Worm (Caenorhabditis elegans): ENCODE results near the gene T28A11.3.
A peak's percentile ranks its signal among the peaks of the same experiment; 100 is the strongest.

Gene T28A11.3

DNA sequence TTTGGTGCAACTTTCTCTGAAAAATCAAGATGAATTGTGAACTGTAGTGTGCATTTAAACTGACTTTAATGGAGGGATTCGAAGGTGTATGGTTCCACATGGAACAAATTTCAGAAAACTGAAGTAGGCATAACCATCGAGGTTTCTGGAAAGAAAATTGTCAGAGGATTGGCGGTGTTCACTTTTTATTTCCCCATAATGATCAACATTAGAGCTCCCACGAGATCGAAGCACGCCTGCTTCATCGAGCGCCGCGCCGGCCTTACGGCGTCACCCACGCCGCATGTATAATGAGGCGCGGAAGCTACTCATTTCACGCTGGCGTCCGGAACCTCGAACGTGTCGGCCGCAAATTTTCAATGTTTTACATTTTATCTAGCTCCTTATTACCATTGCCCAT, 13.0 kb downstream of the T28A11.3 start:
- TF ChIP-seq dao-5 (tag; optimal IDR thresholded peaks at IDR 0.05) (no peak), him-1 (tag; optimal IDR thresholded peaks at IDR 0.05) (no peak), W03F9.2 (tag; optimal IDR thresholded peaks at IDR 0.05) (no peak)

ce11 chrV:3289267-3289666, 14.1 kb downstream of the T28A11.3 start, which contains the start of gene F35F10.6:
Gene F35F10.6, minus strand, starts transcription at chrV:3289367.
- TF ChIP-seq W03F9.2 (tag; optimal IDR thresholded peaks at IDR 0.05): no peak
- no peak for TF ChIP-seq dao-5 (tag; optimal IDR thresholded peaks at IDR 0.05)
- TF ChIP-seq him-1 (tag; optimal IDR thresholded peaks at IDR 0.05): no peak

- TF ChIP-seq him-1 (tag; optimal IDR thresholded peaks at IDR 0.05) (no peak), W03F9.2 (tag; optimal IDR thresholded peaks at IDR 0.05) (no peak), dao-5 (tag; optimal IDR thresholded peaks at IDR 0.05) (no peak)
Measured at ce11 chrV:3295368-3295767, 20.2 kb downstream of the T28A11.3 start.

DNA sequence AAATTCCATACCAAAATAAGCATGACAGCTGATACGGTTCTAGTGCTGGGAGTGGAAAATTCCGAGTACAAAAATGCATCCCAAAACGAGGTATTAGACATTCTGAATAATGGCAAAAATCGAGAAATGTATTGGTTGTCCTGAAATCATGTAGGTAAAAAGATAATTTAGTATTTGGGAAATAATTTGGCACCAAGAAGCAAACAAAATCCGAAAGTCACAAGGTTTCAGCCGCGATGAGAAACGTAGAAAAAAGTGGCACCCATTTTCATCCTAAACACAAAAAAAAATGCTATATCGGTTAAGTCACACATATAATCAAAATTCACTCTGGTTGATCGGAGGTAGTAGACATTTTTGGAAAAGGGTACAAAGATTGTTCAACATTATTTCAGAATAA, 22.6 kb downstream of the T28A11.3 start, which contains the start of gene srx-122:
Gene srx-122 (minus strand): TSS at position 101 of the 400 bp plus-strand sequence.
- no peak for TF ChIP-seq him-1 (tag; optimal IDR thresholded peaks at IDR 0.05)

ce11 chrV:3299437-3299836, 24.3 kb downstream of the T28A11.3 start:
- TF ChIP-seq him-1 (tag; optimal IDR thresholded peaks at IDR 0.05): no peak
- TF ChIP-seq W03F9.2 (tag; optimal IDR thresholded peaks at IDR 0.05): no peak
- no peak for TF ChIP-seq dao-5 (tag; optimal IDR thresholded peaks at IDR 0.05)

ce11 chrV:3301898-3302297, 26.8 kb downstream of the T28A11.3 start, which contains the start of gene srbc-1:
Gene srbc-1, minus strand, starts transcription at chrV:3301998.
- TF ChIP-seq dao-5 (tag; optimal IDR thresholded peaks at IDR 0.05) (no peak), him-1 (tag; optimal IDR thresholded peaks at IDR 0.05) (no peak), W03F9.2 (tag; optimal IDR thresholded peaks at IDR 0.05) (no peak)

ce11 chrV:3308169-3308568, 33.0 kb downstream of the T28A11.3 start, which contains the start of gene srbc-3:
Gene srbc-3, plus strand, starts transcription at chrV:3308469.
- no peak for TF ChIP-seq dao-5 (tag; optimal IDR thresholded peaks at IDR 0.05)
- no peak for TF ChIP-seq W03F9.2 (tag; optimal IDR thresholded peaks at IDR 0.05)
- no peak for TF ChIP-seq him-1 (tag; optimal IDR thresholded peaks at IDR 0.05)

ce11 chrV:3312067-3312666, 37.0 kb downstream of the T28A11.3 start, which contains the start of gene arrd-18:
Gene arrd-18, minus strand, starts transcription at chrV:3312117.
- TF ChIP-seq him-1 (tag; optimal IDR thresholded peaks at IDR 0.05): no peak
- no peak for TF ChIP-seq dao-5 (tag; optimal IDR thresholded peaks at IDR 0.05)
- no peak for TF ChIP-seq W03F9.2 (tag; optimal IDR thresholded peaks at IDR 0.05)

DNA sequence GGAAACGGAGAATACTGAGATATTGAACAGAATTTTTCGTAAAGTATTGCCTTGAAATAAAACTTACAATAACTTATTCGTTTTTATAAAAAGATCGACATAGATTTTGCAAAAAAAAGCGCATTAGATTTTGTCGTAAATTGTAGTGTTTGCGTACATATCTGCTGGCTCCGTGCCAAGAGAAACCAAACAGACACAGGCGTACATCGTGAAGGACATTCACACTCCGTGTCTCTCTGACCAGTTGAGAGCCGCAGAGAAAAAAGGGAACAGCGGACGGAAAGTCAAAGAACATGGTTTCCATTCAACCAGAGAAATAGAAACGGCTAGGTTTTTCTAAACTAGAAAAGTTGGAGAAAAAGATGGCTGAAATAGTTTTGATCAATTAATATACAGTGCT, 40.2 kb downstream of the T28A11.3 start, which contains the start of gene arrd-19:
Gene arrd-19 (minus strand): TSS at position 209 of the 400 bp plus-strand sequence.
- TF ChIP-seq dao-5 (tag; optimal IDR thresholded peaks at IDR 0.05): no peak
- peak; percentile 16 for TF ChIP-seq W03F9.2 (tag; optimal IDR thresholded peaks at IDR 0.05)
- TF ChIP-seq him-1 (tag; optimal IDR thresholded peaks at IDR 0.05): peak; percentile 18

- TF ChIP-seq W03F9.2 (tag; optimal IDR thresholded peaks at IDR 0.05): no peak
- no peak for TF ChIP-seq him-1 (tag; optimal IDR thresholded peaks at IDR 0.05)
- no peak for TF ChIP-seq dao-5 (tag; optimal IDR thresholded peaks at IDR 0.05)
Measured at ce11 chrV:3316108-3316507, 41.0 kb downstream of the T28A11.3 start, which contains the start of gene F35F10.1. Gene F35F10.1, plus strand, starts transcription at chrV:3316307.

- TF ChIP-seq him-1 (tag; optimal IDR thresholded peaks at IDR 0.05): no peak
- TF ChIP-seq dao-5 (tag; optimal IDR thresholded peaks at IDR 0.05): no peak
- no peak for TF ChIP-seq W03F9.2 (tag; optimal IDR thresholded peaks at IDR 0.05)
Measured at ce11 chrV:3318975-3319374, 43.8 kb downstream of the T28A11.3 start, which contains the start of gene F35F10.13. Gene F35F10.13, minus strand, starts transcription at chrV:3319075.

DNA sequence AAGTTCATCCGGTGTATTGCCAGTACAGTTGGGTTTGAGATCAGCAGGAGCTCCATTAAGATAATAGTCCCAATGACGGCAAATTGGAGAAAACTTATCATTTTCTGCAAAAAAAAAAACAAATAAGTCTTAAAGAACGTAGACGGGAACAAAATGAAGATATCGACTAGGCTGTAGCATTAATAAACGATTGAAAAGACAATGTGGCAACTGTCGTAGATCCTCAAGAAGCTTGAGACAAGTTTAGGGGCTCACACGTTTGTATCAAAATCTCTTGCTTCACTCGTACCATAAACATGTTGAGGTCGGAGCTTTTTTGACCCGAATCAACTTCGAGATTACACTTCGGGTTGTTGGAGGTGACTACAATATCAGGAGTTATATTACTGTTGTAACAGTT, 44.9 kb downstream of the T28A11.3 start, which contains the start of gene F35F10.14:
Gene F35F10.14 (minus strand): TSS at position 101 of the 400 bp plus-strand sequence.
- TF ChIP-seq W03F9.2 (tag; optimal IDR thresholded peaks at IDR 0.05): no peak
- TF ChIP-seq him-1 (tag; optimal IDR thresholded peaks at IDR 0.05): no peak
- TF ChIP-seq dao-5 (tag; optimal IDR thresholded peaks at IDR 0.05): no peak

ce11 chrV:3320432-3320831, 45.3 kb downstream of the T28A11.3 start, which contains the start of gene C17B7.14:
Gene C17B7.14, minus strand, starts transcription at chrV:3320532.
- TF ChIP-seq him-1 (tag; optimal IDR thresholded peaks at IDR 0.05) (no peak), dao-5 (tag; optimal IDR thresholded peaks at IDR 0.05) (no peak), W03F9.2 (tag; optimal IDR thresholded peaks at IDR 0.05) (no peak)

DNA sequence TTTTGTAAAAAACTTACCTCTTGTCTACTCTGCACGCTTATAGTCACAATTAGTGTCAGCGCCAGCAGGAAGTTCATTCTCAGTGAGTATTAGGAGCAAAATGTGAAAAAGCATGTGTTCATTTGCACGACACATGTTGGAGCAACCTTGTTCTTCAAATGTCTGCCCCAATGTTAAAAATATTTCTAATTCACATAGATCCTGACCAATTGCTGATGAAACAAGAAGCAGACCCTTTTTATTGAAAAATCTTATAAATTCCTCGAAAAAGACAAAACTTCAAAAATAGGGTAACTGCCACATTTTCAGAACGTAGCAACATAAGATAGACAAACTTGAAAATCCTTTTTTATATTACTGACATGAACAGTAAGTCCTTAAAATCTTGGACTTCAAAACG, 49.0 kb downstream of the T28A11.3 start, which contains the start of gene C17B7.8:
Gene C17B7.8 (minus strand): TSS at position 101 of the 400 bp plus-strand sequence.
- no peak for TF ChIP-seq W03F9.2 (tag; optimal IDR thresholded peaks at IDR 0.05)
- no peak for TF ChIP-seq him-1 (tag; optimal IDR thresholded peaks at IDR 0.05)
- TF ChIP-seq dao-5 (tag; optimal IDR thresholded peaks at IDR 0.05): no peak

Data from whole organism, L4/young adult.